Worm (Caenorhabditis elegans) whole organism, young adult: ENCODE results near the gene srh-35.

Experiments used
- madf-3 ChIP-seq: fragments of 200-800 bp; sonication (Bioruptor generic); IDR thresholded peaks from 2 replicates; pipeline ENCODE4 v1.3.6; 2022; ENCODE audit warnings: missing genetic modification reagents, missing genetic modification characterization, missing compliant biosample characterization
- madf-8 ChIP-seq: fragments of 200-800 bp; sonication (Bioruptor generic); conservative IDR thresholded peaks from 2 replicates; pipeline ENCODE4 v1.3.6; 2022; ENCODE audit warnings: missing genetic modification reagents, missing genetic modification characterization, missing compliant biosample characterization
- pha-4 ChIP-seq: fragments of 150-350 bp; sonication (generic microtip); optimal IDR thresholded peaks from 2 replicates; lab custom pipeline; 2014; ENCODE audit warnings: missing biosample characterization, missing genetic modification reagents, missing genetic modification characterization

DNA sequence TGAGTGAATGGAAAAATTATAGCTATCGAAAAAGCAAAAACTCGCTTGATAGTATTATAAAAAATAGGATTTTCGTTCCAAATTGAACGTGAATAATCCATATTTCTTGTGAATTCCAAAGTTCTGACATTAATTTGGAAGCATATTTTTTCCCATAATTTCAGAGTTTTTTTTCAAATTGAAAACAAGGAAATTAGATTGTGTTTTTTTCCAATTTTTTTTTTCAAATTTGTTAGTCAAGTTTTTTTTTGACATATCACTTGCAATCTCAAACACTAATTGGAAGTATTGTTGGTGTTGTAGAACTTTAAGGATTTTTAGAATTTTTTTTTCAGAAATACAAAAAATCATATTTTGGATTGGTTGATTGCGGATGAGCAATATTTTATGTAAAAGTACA, 2.5 kb downstream of the srh-35 start, which contains the start of gene srh-34:
- TF ChIP-seq madf-3 (GFP tag; lab: Robert Waterston, UW) = no peak
- no peak for TF ChIP-seq madf-8 (GFP tag; lab: Robert Waterston, UW)
- no peak for TF ChIP-seq pha-4
